Worm (Caenorhabditis elegans): ENCODE results near the gene wah-1.

wah-1 gene

ce11 chrIII:12033259-12033658 lies 43.3 kb downstream of the wah-1 start:
- peak; percentile 54 for TF ChIP-seq nfya-1 (tag; optimal IDR thresholded peaks at IDR 0.05)
- TF ChIP-seq ama-1 (optimal IDR thresholded peaks at IDR 0.05), result no peak
- no peak for TF ChIP-seq hlh-8 (tag; optimal IDR thresholded peaks at IDR 0.05)
- no peak for TF ChIP-seq elt-4 (tag; optimal IDR thresholded peaks at IDR 0.05)
- TF ChIP-seq ceh-9 (tag; optimal IDR thresholded peaks at IDR 0.05), result no peak
- TF ChIP-seq pha-2 (tag; optimal IDR thresholded peaks at IDR 0.05), result no peak

ce11 chrIII:12034311-12034710 lies 44.3 kb downstream of the wah-1 start:
- TF ChIP-seq K02D7.2 (tag; optimal IDR thresholded peaks at IDR 0.05) (no peak), dmd-4 (tag; optimal IDR thresholded peaks at IDR 0.05; ENCODE audit: borderline replicate concordance) (no peak), pha-4 (tag; optimal IDR thresholded peaks at IDR 0.05) (no peak), unc-3 (GFP tag; conservative IDR thresholded peaks at IDR 0.05) (no peak), unc-3 (tag; optimal IDR thresholded peaks at IDR 0.05) (no peak), pha-2 (tag; optimal IDR thresholded peaks at IDR 0.05) (no peak), T23F11.4 (GFP tag; optimal IDR thresholded peaks at IDR 0.05) (no peak), unc-86 (tag; optimal IDR thresholded peaks at IDR 0.05) (no peak), pag-3 (tag; optimal IDR thresholded peaks at IDR 0.05; ENCODE audit: borderline replicate concordance) (no peak), K09A11.1 (tag; optimal IDR thresholded peaks at IDR 0.05; ENCODE audit: insufficient read depth) (no peak), unc-42 (tag; optimal IDR thresholded peaks at IDR 0.05) (no peak), elt-2 (tag; optimal IDR thresholded peaks at IDR 0.05) (no peak), eyg-1 (tag; optimal IDR thresholded peaks at IDR 0.05) (no peak), nhr-11 (tag; optimal IDR thresholded peaks at IDR 0.05) (no peak), C08G9.2 (tag; optimal IDR thresholded peaks at IDR 0.05) (no peak), ama-1 (optimal IDR thresholded peaks at IDR 0.05) (no peak), hlh-15 (tag; optimal IDR thresholded peaks at IDR 0.05) (no peak), ztf-16 (tag; optimal IDR thresholded peaks at IDR 0.05) (no peak), Y22D7AL.16 (tag; optimal IDR thresholded peaks at IDR 0.05) (no peak), hlh-13 (GFP tag; optimal IDR thresholded peaks at IDR 0.05) (no peak)

DNA sequence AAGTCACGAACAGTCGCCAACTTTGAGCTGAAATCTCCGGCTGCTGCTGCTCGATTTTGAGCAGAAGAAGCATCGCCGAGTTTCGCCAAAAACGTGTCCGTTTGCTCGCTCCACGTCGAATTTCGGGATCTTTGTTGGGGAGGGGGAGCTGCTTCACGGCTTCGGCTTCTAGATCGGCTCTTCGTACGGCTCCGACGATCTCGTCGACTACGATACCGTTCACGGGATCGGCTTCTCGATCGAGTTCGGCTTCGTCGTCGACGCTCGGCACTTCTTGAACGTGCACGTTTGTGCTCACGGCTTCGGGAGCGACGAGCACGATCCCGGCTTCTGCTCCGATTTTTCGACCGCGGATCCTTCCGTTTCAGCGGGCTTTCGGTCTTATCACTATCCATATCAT lies 47.2 kb downstream of the wah-1 start:
- TF ChIP-seq ceh-14 (tag; optimal IDR thresholded peaks at IDR 0.05), result no peak
- no peak for TF ChIP-seq sdc-2 (tag; optimal IDR thresholded peaks at IDR 0.05)
- no peak for TF ChIP-seq nhr-232 (tag; optimal IDR thresholded peaks at IDR 0.05)
- no peak for TF ChIP-seq fax-1 (tag; optimal IDR thresholded peaks at IDR 0.05)
- no peak for TF ChIP-seq zip-5 (tag; optimal IDR thresholded peaks at IDR 0.05)
- no peak for TF ChIP-seq pha-2 (tag; optimal IDR thresholded peaks at IDR 0.05)
- TF ChIP-seq rnt-1 (tag; optimal IDR thresholded peaks at IDR 0.05), result no peak
- no peak for TF ChIP-seq madf-2 (tag; optimal IDR thresholded peaks at IDR 0.05)
- TF ChIP-seq npax-4 (tag; optimal IDR thresholded peaks at IDR 0.05), result no peak
- no peak for TF ChIP-seq sox-4 (tag; optimal IDR thresholded peaks at IDR 0.05)
- TF ChIP-seq gmeb-2 (tag; optimal IDR thresholded peaks at IDR 0.05), result no peak
- no peak for TF ChIP-seq dve-1 (tag; optimal IDR thresholded peaks at IDR 0.05)
- TF ChIP-seq tbx-7 (tag; optimal IDR thresholded peaks at IDR 0.05), result no peak
- TF ChIP-seq elt-4 (tag; optimal IDR thresholded peaks at IDR 0.05), result no peak
- TF ChIP-seq pax-1 (tag; optimal IDR thresholded peaks at IDR 0.05), result no peak
- TF ChIP-seq ets-4 (tag; optimal IDR thresholded peaks at IDR 0.05), result no peak
- no peak for TF ChIP-seq unc-3 (GFP tag; conservative IDR thresholded peaks at IDR 0.05)
- no peak for TF ChIP-seq unc-3 (tag; optimal IDR thresholded peaks at IDR 0.05)

DNA sequence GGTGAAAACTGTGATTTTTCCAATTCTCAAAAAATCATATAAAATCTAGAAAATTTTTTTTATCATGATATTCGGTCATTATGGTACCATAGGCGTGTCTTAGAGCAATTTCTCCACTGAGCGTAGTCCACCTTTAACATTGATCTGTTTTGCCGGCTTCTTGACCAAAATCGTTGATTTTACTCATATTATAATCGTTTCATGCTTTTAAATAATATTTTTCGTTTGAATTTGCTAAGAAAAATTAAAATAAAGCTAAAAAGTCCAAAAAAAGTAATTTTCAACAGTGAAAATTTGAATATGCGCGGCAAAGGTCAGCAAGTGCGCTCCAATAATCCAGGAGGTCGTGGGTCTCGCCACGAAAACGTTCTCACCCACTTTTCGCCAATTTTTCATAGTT lies 51.0 kb downstream of the wah-1 start, which contains the start of gene Y79H2A.4:
Gene Y79H2A.4, plus strand, starts transcription at position 301 of the 400 bp plus-strand sequence.
- no peak for TF ChIP-seq K09A11.1 (tag; optimal IDR thresholded peaks at IDR 0.05; ENCODE audit: insufficient read depth)
- TF ChIP-seq gmeb-2 (tag; optimal IDR thresholded peaks at IDR 0.05), result no peak
- no peak for TF ChIP-seq lin-11 (tag; optimal IDR thresholded peaks at IDR 0.05)
- no peak for TF ChIP-seq pha-4 (tag; optimal IDR thresholded peaks at IDR 0.05)
- no peak for TF ChIP-seq pros-1 (tag; optimal IDR thresholded peaks at IDR 0.05)
- TF ChIP-seq ahr-1 (tag; optimal IDR thresholded peaks at IDR 0.05), result no peak
- TF ChIP-seq odd-2 (tag; optimal IDR thresholded peaks at IDR 0.05), result no peak
- no peak for TF ChIP-seq ceh-31 (tag; optimal IDR thresholded peaks at IDR 0.05)
- TF ChIP-seq F13H6.1 (tag; optimal IDR thresholded peaks at IDR 0.05), result no peak
- TF ChIP-seq ama-1 (optimal IDR thresholded peaks at IDR 0.05), result no peak
- no peak for TF ChIP-seq hlh-6 (tag; optimal IDR thresholded peaks at IDR 0.05)
- TF ChIP-seq unc-3 (GFP tag; conservative IDR thresholded peaks at IDR 0.05), result no peak
- no peak for TF ChIP-seq unc-3 (tag; optimal IDR thresholded peaks at IDR 0.05)
- no peak for TF ChIP-seq ceh-45 (GFP tag; IDR thresholded peaks at IDR 0.05)
- TF ChIP-seq dve-1 (tag; optimal IDR thresholded peaks at IDR 0.05), result no peak
- no peak for TF ChIP-seq hlh-13 (GFP tag; optimal IDR thresholded peaks at IDR 0.05)
- no peak for TF ChIP-seq pag-3 (tag; optimal IDR thresholded peaks at IDR 0.05; ENCODE audit: borderline replicate concordance)

All from whole organism, late embryonic.